Worm (Caenorhabditis elegans) whole organism, midembryonic: ENCODE results near the gene M02B7.2.

Source experiments
- T22C8.4 ChIP-seq: fragments of 200-800 bp; sonication (Bioruptor generic); IDR thresholded peaks from 2 replicates; pipeline ENCODE4 v1.3.6; 2022; ENCODE audit warnings: missing genetic modification characterization, missing compliant biosample characterization
- cog-1 ChIP-seq: sonication (generic microtip); optimal IDR thresholded peaks from 2 replicates; lab custom pipeline; 2016; ENCODE audit warnings: missing genetic modification characterization, missing compliant biosample characterization
- flt-1 ChIP-seq: fragments of 200-800 bp; sonication (Bioruptor generic); IDR thresholded peaks from 2 replicates; pipeline ENCODE4 v1.3.6; 2022; ENCODE audit warnings: missing genetic modification characterization, missing compliant biosample characterization
- klf-2 ChIP-seq: fragments of 200-800 bp; sonication (Bioruptor generic); conservative IDR thresholded peaks from 2 replicates; pipeline ENCODE4 v1.3.6; 2022; ENCODE audit warnings: missing genetic modification reagents, missing genetic modification characterization, missing compliant biosample characterization
- med-1 ChIP-seq: sonication (generic microtip); optimal IDR thresholded peaks from 2 replicates; lab custom pipeline; 2017; ENCODE audit warnings: missing genetic modification characterization, mild to moderate bottlenecking, missing compliant biosample characterization, antibody characterized with exemption, missing genetic modification reagents; ENCODE audit not compliant: insufficient read depth
- ref-1 ChIP-seq: fragments of 200-800 bp; sonication (Bioruptor generic); conservative IDR thresholded peaks from 2 replicates; pipeline ENCODE4 v1.3.6; 2022; ENCODE audit warnings: missing genetic modification reagents, missing genetic modification characterization, missing compliant biosample characterization
- tab-1 ChIP-seq: fragments of 200-800 bp; sonication (Bioruptor generic); IDR thresholded peaks from 2 replicates; pipeline ENCODE4 v1.3.6; 2022; ENCODE audit warnings: missing genetic modification characterization, missing compliant biosample characterization
- ztf-23 ChIP-seq: fragments of 200-800 bp; sonication (Bioruptor generic); IDR thresholded peaks from 2 replicates; pipeline ENCODE4 v1.3.6; 2022; ENCODE audit warnings: missing genetic modification reagents, missing genetic modification characterization, missing compliant biosample characterization
- ztf-29 ChIP-seq: fragments of 200-800 bp; sonication (Bioruptor generic); IDR thresholded peaks from 2 replicates; pipeline ENCODE4 v1.3.6; 2022; ENCODE audit warnings: missing genetic modification reagents, missing genetic modification characterization, missing compliant biosample characterization

M02B7.2 gene

DNA sequence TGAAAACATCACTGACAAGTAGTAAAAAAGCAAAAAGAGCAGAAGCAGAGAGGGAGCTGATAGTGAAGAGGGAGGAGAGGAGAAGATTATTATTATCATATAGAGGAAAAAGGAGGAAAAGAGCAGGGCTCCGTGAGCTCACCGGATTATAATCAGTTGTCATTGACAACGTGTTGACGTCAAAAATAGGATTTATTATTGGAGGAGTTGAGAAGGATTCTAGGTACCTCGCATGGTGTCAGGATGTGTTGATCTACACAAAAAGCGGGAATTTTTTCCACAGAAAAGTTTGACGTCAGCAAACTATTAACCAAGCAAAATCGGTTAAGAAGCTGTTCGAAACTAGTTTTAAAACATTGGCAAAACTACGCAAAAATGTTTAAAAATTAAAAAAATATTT lies 29.2 kb upstream of the M02B7.2 start:
- TF ChIP-seq ztf-23 (GFP tag; lab: Robert Waterston, UW) (no peak), cog-1 (tag; lab: Kevin White, UChicago) (no peak), med-1 (no peak), T22C8.4 (GFP tag; lab: Robert Waterston, UW) (no peak), flt-1 (no peak), tab-1 (GFP tag; lab: Robert Waterston, UW) (no peak), ztf-29 (GFP tag; lab: Robert Waterston, UW) (no peak), klf-2 (GFP tag; lab: Robert Waterston, UW) (no peak), ref-1 (GFP tag; lab: Robert Waterston, UW) (no peak)

DNA sequence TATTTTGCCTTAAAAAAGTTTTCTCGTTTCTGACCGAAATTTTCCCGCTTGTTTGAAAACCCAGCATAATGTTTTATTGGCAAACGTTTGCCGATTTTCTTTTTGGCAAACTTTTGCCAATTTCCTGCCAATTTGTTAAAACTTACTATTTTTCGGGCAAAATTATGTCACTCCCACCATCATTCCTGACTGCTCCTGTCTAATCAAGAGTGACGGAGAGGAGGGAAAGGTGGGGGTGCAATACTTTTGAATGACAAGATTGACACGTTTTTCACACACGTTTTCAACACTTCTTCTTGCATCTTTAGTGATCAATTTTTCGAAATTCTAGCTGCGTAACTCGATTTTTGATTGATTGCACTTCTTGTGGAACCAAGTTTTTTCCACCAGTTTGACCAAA lies 21.8 kb upstream of the M02B7.2 start:
- no peak for TF ChIP-seq klf-2 (GFP tag; lab: Robert Waterston, UW)
- TF ChIP-seq ref-1 (GFP tag; lab: Robert Waterston, UW), result no peak
- TF ChIP-seq ztf-23 (GFP tag; lab: Robert Waterston, UW), result no peak
- no peak for TF ChIP-seq T22C8.4 (GFP tag; lab: Robert Waterston, UW)
- TF ChIP-seq tab-1 (GFP tag; lab: Robert Waterston, UW), result no peak
- TF ChIP-seq cog-1 (tag; lab: Kevin White, UChicago), result no peak
- TF ChIP-seq ztf-29 (GFP tag; lab: Robert Waterston, UW), result no peak
- TF ChIP-seq med-1, result no peak
- no peak for TF ChIP-seq flt-1

DNA sequence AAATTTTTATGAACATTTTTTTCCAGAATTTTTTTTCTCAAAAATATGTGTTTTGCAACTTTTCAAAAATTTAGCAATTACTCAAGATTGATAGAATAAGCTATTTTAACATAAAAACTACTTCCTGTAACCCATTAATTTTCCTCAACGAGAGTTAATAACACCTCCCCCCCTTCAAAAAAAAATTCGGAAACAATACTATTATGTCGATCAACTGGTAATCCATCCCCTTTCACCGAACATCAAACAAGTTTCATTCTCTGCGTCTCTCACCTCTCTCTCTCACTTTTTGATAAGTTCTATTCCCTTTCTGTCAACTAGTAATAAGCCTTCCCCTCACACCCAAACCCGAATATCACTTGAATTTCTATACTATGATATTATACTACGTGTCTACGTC lies 19.5 kb upstream of the M02B7.2 start, which contains the start of gene glct-6:
Gene glct-6 (plus strand): TSS at position 301 of the 400 bp plus-strand sequence.
- TF ChIP-seq flt-1 (no peak), klf-2 (GFP tag; lab: Robert Waterston, UW) (no peak), tab-1 (GFP tag; lab: Robert Waterston, UW) (no peak), ztf-29 (GFP tag; lab: Robert Waterston, UW) (no peak), cog-1 (tag; lab: Kevin White, UChicago) (no peak), med-1 (no peak), ref-1 (GFP tag; lab: Robert Waterston, UW) (no peak), ztf-23 (GFP tag; lab: Robert Waterston, UW) (no peak), T22C8.4 (GFP tag; lab: Robert Waterston, UW) (no peak)

DNA sequence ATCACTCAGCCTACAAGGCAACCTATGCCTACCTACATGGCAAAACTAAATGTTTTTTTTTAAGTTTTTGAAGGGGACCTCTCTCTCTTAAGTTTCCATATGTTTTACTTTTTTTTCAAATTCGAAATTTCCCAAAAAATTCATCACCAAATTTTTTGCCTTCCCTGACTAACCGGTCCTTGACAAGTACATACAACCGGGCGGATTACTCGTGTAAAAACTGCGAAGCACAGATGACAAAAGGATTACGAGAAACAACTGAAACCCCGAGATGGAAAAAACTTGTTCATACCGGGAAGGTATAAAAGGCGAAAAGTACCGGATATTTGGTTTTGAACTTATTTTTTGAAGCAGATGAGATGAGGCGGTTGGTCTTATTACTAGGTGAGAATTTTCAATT lies 8.9 kb upstream of the M02B7.2 start, which contains the start of gene K09B3.1:
Gene K09B3.1 (plus strand): TSS at position 301 of the 400 bp plus-strand sequence.
- TF ChIP-seq ref-1 (GFP tag; lab: Robert Waterston, UW) (no peak), klf-2 (GFP tag; lab: Robert Waterston, UW) (no peak), flt-1 (no peak), med-1 (no peak), tab-1 (GFP tag; lab: Robert Waterston, UW) (no peak), ztf-23 (GFP tag; lab: Robert Waterston, UW) (no peak), cog-1 (tag; lab: Kevin White, UChicago) (no peak), T22C8.4 (GFP tag; lab: Robert Waterston, UW) (no peak), ztf-29 (GFP tag; lab: Robert Waterston, UW) (no peak)

DNA sequence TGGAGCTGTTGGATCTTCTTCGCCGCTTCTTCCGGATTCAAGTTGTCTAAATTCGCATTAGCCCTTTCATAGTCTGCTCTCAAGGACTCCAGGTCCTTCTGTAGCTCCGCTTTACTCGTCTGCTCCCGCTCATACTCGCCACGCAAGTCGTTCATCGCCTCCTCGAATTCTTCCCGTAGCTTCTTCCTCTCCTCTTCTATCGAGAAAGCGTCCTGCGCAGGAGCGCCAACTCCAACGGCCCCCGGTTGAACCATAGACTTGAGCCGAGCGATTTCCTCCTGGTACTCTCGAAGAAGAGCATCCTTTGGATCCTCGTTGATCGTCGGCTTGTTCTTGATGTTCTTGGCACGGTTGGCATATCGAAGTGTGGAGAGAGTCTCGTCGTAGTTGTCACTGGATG lies 5.9 kb upstream of the M02B7.2 start:
- no peak for TF ChIP-seq cog-1 (tag; lab: Kevin White, UChicago)
- no peak for TF ChIP-seq klf-2 (GFP tag; lab: Robert Waterston, UW)
- TF ChIP-seq ref-1 (GFP tag; lab: Robert Waterston, UW), result no peak
- no peak for TF ChIP-seq flt-1
- TF ChIP-seq ztf-29 (GFP tag; lab: Robert Waterston, UW), result no peak
- TF ChIP-seq med-1, result no peak
- TF ChIP-seq ztf-23 (GFP tag; lab: Robert Waterston, UW), result no peak
- no peak for TF ChIP-seq T22C8.4 (GFP tag; lab: Robert Waterston, UW)
- no peak for TF ChIP-seq tab-1 (GFP tag; lab: Robert Waterston, UW)

DNA sequence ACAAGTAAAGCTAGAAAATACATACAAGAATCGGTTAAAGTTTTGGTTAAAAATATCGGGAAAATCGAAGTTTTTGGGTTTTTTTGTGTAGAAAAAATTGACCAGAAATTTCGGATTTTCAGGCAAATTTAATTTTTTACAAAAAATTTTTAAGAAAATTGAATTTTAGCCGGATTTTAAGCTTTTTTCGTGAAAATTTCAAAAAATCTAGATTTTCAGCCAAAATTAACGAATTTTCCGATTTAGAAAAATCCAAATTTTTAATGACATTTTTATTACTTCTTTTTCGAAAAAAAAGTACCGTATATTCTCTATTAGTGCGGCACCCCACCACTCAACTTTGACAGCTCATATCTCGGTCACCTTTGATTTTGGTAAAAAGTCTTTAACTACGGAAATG lies 2.4 kb upstream of the M02B7.2 start, which contains the start of gene osm-3:
Gene osm-3 (minus strand): TSS at position 101 of the 400 bp plus-strand sequence.
- TF ChIP-seq flt-1, result no peak
- no peak for TF ChIP-seq cog-1 (tag; lab: Kevin White, UChicago)
- TF ChIP-seq ztf-23 (GFP tag; lab: Robert Waterston, UW), result no peak
- no peak for TF ChIP-seq med-1
- no peak for TF ChIP-seq ztf-29 (GFP tag; lab: Robert Waterston, UW)
- no peak for TF ChIP-seq tab-1 (GFP tag; lab: Robert Waterston, UW)
- TF ChIP-seq T22C8.4 (GFP tag; lab: Robert Waterston, UW), result no peak
- TF ChIP-seq klf-2 (GFP tag; lab: Robert Waterston, UW), result no peak
- no peak for TF ChIP-seq ref-1 (GFP tag; lab: Robert Waterston, UW)

DNA sequence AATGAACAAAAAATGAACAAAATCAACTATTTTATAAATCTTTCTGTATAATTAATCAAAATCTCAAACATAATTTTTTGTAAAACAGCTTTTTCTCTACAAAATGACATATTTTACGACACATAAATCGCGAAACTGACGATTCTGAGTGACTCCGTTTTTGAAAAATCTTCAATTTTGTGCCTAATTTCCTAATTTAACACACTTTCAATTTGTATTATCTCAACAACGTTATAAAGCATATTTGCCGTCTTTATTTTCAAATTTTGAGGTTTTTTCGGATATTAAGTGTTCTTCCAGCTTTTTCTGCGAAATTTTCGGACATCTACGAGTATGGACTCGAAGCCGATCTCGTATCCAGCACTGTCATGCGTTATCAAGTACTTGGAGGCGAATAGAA lies 1.8 kb downstream of the M02B7.2 start, which contains the start of gene fbxc-47:
Gene fbxc-47 (plus strand): TSS at position 301 of the 400 bp plus-strand sequence.
- no peak for TF ChIP-seq ref-1 (GFP tag; lab: Robert Waterston, UW)
- no peak for TF ChIP-seq klf-2 (GFP tag; lab: Robert Waterston, UW)
- TF ChIP-seq ztf-23 (GFP tag; lab: Robert Waterston, UW), result no peak
- TF ChIP-seq tab-1 (GFP tag; lab: Robert Waterston, UW), result no peak
- TF ChIP-seq flt-1, result no peak
- no peak for TF ChIP-seq cog-1 (tag; lab: Kevin White, UChicago)
- TF ChIP-seq ztf-29 (GFP tag; lab: Robert Waterston, UW), result no peak
- TF ChIP-seq T22C8.4 (GFP tag; lab: Robert Waterston, UW), result no peak
- TF ChIP-seq med-1, result no peak

DNA sequence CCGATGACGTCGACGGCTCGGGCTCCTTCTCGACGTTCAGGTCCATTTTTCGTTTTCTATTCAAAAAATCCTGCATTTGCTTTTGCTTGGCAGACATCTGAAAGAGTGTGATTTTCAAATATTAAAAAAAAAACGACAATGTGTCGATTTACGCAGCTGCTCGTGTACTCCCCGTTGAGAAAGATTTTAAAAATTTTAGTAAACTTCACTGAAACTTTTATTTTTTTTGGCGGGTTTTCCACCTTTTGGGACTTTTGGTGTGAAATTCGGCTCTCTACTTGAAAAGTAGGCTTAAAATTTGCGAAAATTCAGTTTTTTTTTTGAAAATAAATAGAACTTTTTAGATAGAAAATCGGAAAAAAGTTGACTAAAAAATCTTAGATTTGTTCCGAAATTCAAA lies 3.7 kb downstream of the M02B7.2 start, which contains the start of gene M02B7.7:
Gene M02B7.7 (minus strand): TSS at position 101 of the 400 bp plus-strand sequence.
- no peak for TF ChIP-seq ztf-29 (GFP tag; lab: Robert Waterston, UW)
- TF ChIP-seq klf-2 (GFP tag; lab: Robert Waterston, UW), result no peak
- TF ChIP-seq ztf-23 (GFP tag; lab: Robert Waterston, UW), result no peak
- TF ChIP-seq flt-1, result no peak
- no peak for TF ChIP-seq tab-1 (GFP tag; lab: Robert Waterston, UW)
- no peak for TF ChIP-seq med-1
- TF ChIP-seq T22C8.4 (GFP tag; lab: Robert Waterston, UW), result no peak
- TF ChIP-seq cog-1 (tag; lab: Kevin White, UChicago), result no peak
- no peak for TF ChIP-seq ref-1 (GFP tag; lab: Robert Waterston, UW)

DNA sequence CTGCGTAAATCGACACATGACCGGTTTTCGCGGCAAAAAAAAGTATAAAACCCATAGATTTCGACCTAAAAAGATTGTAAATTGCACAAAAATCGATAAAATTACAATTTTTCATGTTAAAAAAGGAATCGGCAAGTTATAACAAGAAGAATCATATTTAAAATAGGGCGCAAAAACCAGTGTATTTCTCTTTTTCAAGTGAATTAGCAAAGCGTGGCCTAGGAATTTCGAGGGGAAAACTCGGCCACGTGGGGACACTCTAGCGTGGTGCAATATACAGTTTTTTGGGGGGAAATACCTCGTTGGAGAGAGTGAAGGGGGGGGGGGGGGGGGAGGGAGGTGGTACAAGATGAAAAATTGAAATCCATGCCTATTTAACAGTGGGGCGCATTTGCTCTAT lies 4.2 kb downstream of the M02B7.2 start:
- TF ChIP-seq flt-1 (no peak), ztf-23 (GFP tag; lab: Robert Waterston, UW) (0 out of 2 replicates have a peak, but pooled peaks have one; percentile 7), cog-1 (tag; lab: Kevin White, UChicago) (no peak)
